Worm (Caenorhabditis elegans) whole organism, young adult: Measurements from ENCODE around the gene atg-7.

ENCODE experiments used
- C06A6.2 ChIP-seq: fragments of 200-800 bp; sonication (Bioruptor generic); conservative IDR thresholded peaks from 2 replicates; pipeline ENCODE4 v1.3.6; 2022; ENCODE audit warnings: missing genetic modification characterization, missing compliant biosample characterization
- F37B4.10 ChIP-seq: fragments of 200-800 bp; sonication (Bioruptor generic); IDR thresholded peaks from 2 replicates; pipeline ENCODE4 v1.3.6; 2022; ENCODE audit warnings: missing genetic modification characterization, missing compliant biosample characterization
- F39B2.1 ChIP-seq: fragments of 200-800 bp; sonication (Bioruptor generic); IDR thresholded peaks from 2 replicates; pipeline ENCODE4 v1.3.6; 2022; ENCODE audit warnings: missing genetic modification reagents, missing genetic modification characterization, missing compliant biosample characterization
- F55B11.4 ChIP-seq: sonication (generic microtip); optimal IDR thresholded peaks from 2 replicates; lab custom pipeline; 2016; ENCODE audit warnings: missing compliant biosample characterization, missing genetic modification characterization, borderline replicate concordance; ENCODE audit not compliant: insufficient read depth
- F57A8.1 ChIP-seq: fragments of 200-800 bp; sonication (Bioruptor generic); optimal IDR thresholded peaks from 2 replicates; lab custom pipeline; 2018; ENCODE audit warnings: mild to moderate bottlenecking, missing genetic modification characterization, moderate library complexity, missing compliant biosample characterization
- T07F8.4 ChIP-seq: sonication (generic microtip); optimal IDR thresholded peaks from 2 replicates; lab custom pipeline; 2016; ENCODE audit warnings: mild to moderate bottlenecking, missing genetic modification characterization, moderate library complexity, missing compliant biosample characterization
- Y95B8A.8 ChIP-seq: fragments of 200-800 bp; sonication (Bioruptor generic); IDR thresholded peaks from 2 replicates; pipeline ENCODE4 v1.3.6; 2022; ENCODE audit warnings: missing genetic modification reagents, missing genetic modification characterization, missing compliant biosample characterization
- ZK185.1 ChIP-seq: sonication (generic microtip); optimal IDR thresholded peaks from 2 replicates; lab custom pipeline; 2016; ENCODE audit warnings: mild to moderate bottlenecking, missing genetic modification characterization, missing compliant biosample characterization; ENCODE audit not compliant: poor library complexity, severe bottlenecking
- ama-1 ChIP-seq, 3 experiments: fragments of 150-350 bp in 1 of 3; sonication (generic microtip) in 2 of 3; optimal IDR thresholded peaks; 2 replicates each; lab custom pipeline; 2014 to 2018; ENCODE audit warnings: missing biosample characterization in 2 of 3, missing genetic modification characterization in 2 of 3, missing genetic modification reagents in 2 of 3
- attf-5 ChIP-seq: fragments of 200-800 bp; sonication (Bioruptor generic); optimal IDR thresholded peaks from 2 replicates; lab custom pipeline; 2018; ENCODE audit warnings: mild to moderate bottlenecking, missing genetic modification characterization, missing compliant biosample characterization
- cebp-1 ChIP-seq, 2 experiments: fragments of 200-800 bp in 1 of 2; sonication (Bioruptor generic) in 1 of 2; sonication (generic microtip) in 1 of 2; IDR thresholded peaks in 1 of 2; optimal IDR thresholded peaks in 1 of 2; 2 replicates each; pipeline versions ENCODE4 v1.3.6 to Lab custom; 2017 to 2022; ENCODE audit warnings: missing compliant biosample characterization in 2 of 2, missing genetic modification characterization in 2 of 2, mild to moderate bottlenecking in 1 of 2, missing genetic modification reagents in 1 of 2, moderate library complexity in 1 of 2
- cebp-2 ChIP-seq: fragments of 200-800 bp; sonication (Bioruptor generic); IDR thresholded peaks from 2 replicates; pipeline ENCODE4 v1.3.6; 2022; ENCODE audit warnings: missing genetic modification characterization, missing compliant biosample characterization
- ceh-27 ChIP-seq: fragments of 200-800 bp; sonication (Bioruptor generic); optimal IDR thresholded peaks from 2 replicates; lab custom pipeline; 2018; ENCODE audit warnings: mild to moderate bottlenecking, missing genetic modification characterization, moderate library complexity, missing compliant biosample characterization
- chd-7 ChIP-seq: sonication (generic microtip); optimal IDR thresholded peaks from 2 replicates; lab custom pipeline; 2016; ENCODE audit warnings: mild to moderate bottlenecking, missing genetic modification characterization, moderate library complexity, missing compliant biosample characterization
- die-1 ChIP-seq: sonication (generic microtip); optimal IDR thresholded peaks from 2 replicates; lab custom pipeline; 2016; ENCODE audit warnings: missing genotype, mild to moderate bottlenecking, missing genetic modification characterization, missing compliant biosample characterization
- dox-1 ChIP-seq: fragments of 200-800 bp; sonication (Bioruptor generic); IDR thresholded peaks from 2 replicates; pipeline ENCODE4 v1.3.6; 2022; ENCODE audit warnings: missing genetic modification reagents, missing genetic modification characterization, missing compliant biosample characterization
- egl-44 ChIP-seq: fragments of 200-800 bp; sonication (Bioruptor generic); IDR thresholded peaks from 2 replicates; pipeline ENCODE4 v1.3.6; 2022; ENCODE audit warnings: missing genetic modification reagents, missing genetic modification characterization, missing compliant biosample characterization
- ekl-4 ChIP-seq: fragments of 200-800 bp; sonication (Bioruptor generic); IDR thresholded peaks from 2 replicates; pipeline ENCODE4 v1.3.6; 2022; ENCODE audit warnings: missing genetic modification reagents, missing genetic modification characterization, missing compliant biosample characterization
- let-607 ChIP-seq, 2 experiments: fragments of 200-800 bp in 1 of 2; sonication (Bioruptor generic) in 1 of 2; sonication (generic microtip) in 1 of 2; optimal IDR thresholded peaks; 2 replicates each; lab custom pipeline; 2016 to 2018; ENCODE audit warnings: mild to moderate bottlenecking in 2 of 2, missing compliant biosample characterization in 2 of 2, missing genetic modification characterization in 2 of 2, moderate library complexity in 2 of 2, missing genotype in 1 of 2
- lir-1 ChIP-seq: fragments of 200-800 bp; sonication (Bioruptor generic); conservative IDR thresholded peaks from 2 replicates; pipeline ENCODE4 v1.3.6; 2022; ENCODE audit warnings: missing genetic modification reagents, missing genetic modification characterization, missing compliant biosample characterization
- mes-4 ChIP-seq: sonication (generic microtip); optimal IDR thresholded peaks from 2 replicates; lab custom pipeline; 2016; ENCODE audit warnings: missing genotype, missing genetic modification characterization, missing compliant biosample characterization
- nhr-27 ChIP-seq: fragments of 200-800 bp; sonication (Bioruptor generic); optimal IDR thresholded peaks from 2 replicates; lab custom pipeline; 2018; ENCODE audit warnings: mild to moderate bottlenecking, missing genetic modification characterization, moderate library complexity, missing compliant biosample characterization
- sea-2 ChIP-seq: fragments of 200-800 bp; sonication (Bioruptor generic); IDR thresholded peaks from 2 replicates; pipeline ENCODE4 v1.3.6; 2022; ENCODE audit warnings: missing genetic modification characterization, missing compliant biosample characterization
- snpc-1.3 ChIP-seq: sonication (generic microtip); optimal IDR thresholded peaks from 2 replicates; lab custom pipeline; 2017; ENCODE audit warnings: missing genetic modification characterization, mild to moderate bottlenecking, missing compliant biosample characterization, antibody characterized with exemption, moderate library complexity, missing genotype, missing genetic modification reagents; ENCODE audit not compliant: insufficient read depth
- sptf-2 ChIP-seq: fragments of 200-800 bp; sonication (Bioruptor generic); optimal IDR thresholded peaks from 2 replicates; lab custom pipeline; 2018; ENCODE audit warnings: mild to moderate bottlenecking, missing genetic modification characterization, missing compliant biosample characterization
- tbx-9 ChIP-seq: sonication (generic microtip); optimal IDR thresholded peaks from 2 replicates; lab custom pipeline; 2016; ENCODE audit warnings: borderline replicate concordance, missing genetic modification characterization, inconsistent platforms, missing compliant biosample characterization
- tlf-1 ChIP-seq: fragments of 200-800 bp; sonication (Bioruptor generic); optimal IDR thresholded peaks from 2 replicates; lab custom pipeline; 2018; ENCODE audit warnings: mild to moderate bottlenecking, missing genetic modification characterization, missing compliant biosample characterization
- unc-62 ChIP-seq: fragments of 150-350 bp; optimal IDR thresholded peaks from 2 replicates; lab custom pipeline; 2014; ENCODE audit warnings: missing biosample characterization, missing genetic modification reagents, missing genetic modification characterization
- zim-3 ChIP-seq: sonication (generic microtip); optimal IDR thresholded peaks from 2 replicates; lab custom pipeline; 2017; ENCODE audit warnings: mild to moderate bottlenecking, missing genetic modification characterization, moderate library complexity, missing compliant biosample characterization
- ztf-18 ChIP-seq: sonication (generic microtip); optimal IDR thresholded peaks from 2 replicates; lab custom pipeline; 2016; ENCODE audit warnings: missing genotype, mild to moderate bottlenecking, missing genetic modification characterization, missing compliant biosample characterization
- ztf-25 ChIP-seq: fragments of 200-800 bp; sonication (Bioruptor generic); IDR thresholded peaks from 2 replicates; pipeline ENCODE4 v1.3.6; 2022; ENCODE audit warnings: missing genetic modification reagents, missing genetic modification characterization, missing compliant biosample characterization

Gene atg-7

ce11 chrIV:11082789-11083235 lies 2.0 kb upstream of the atg-7 start (continued):
- 0 out of 2 replicates have a peak, but pooled peaks have one; percentile 56 for TF ChIP-seq cebp-1 (GFP tag; IDR thresholded peaks at IDR 0.05; lab: Robert Waterston, UW)
- TF ChIP-seq cebp-1 (tag; optimal IDR thresholded peaks at IDR 0.05; lab: Kevin White, UChicago): peak; percentile 92
- TF ChIP-seq snpc-1.3: no peak
- peak; percentile 89 for TF ChIP-seq C06A6.2 (GFP tag; lab: Robert Waterston, UW)
- peak; percentile 24 for TF ChIP-seq ama-1 (optimal IDR thresholded peaks at IDR 0.05; lab: Kevin White, UChicago)
- peak in 1 of 2 experiments; percentile 40 for TF ChIP-seq ama-1 (GFP tag; optimal IDR thresholded peaks at IDR 0.05; lab: Kevin White, UChicago)
- TF ChIP-seq chd-7 (tag; lab: Kevin White, UChicago): peak; percentile 90
- TF ChIP-seq zim-3 (tag; lab: Kevin White, UChicago): peak; percentile 44
- TF ChIP-seq F57A8.1 (GFP tag; lab: Kevin White, UChicago): no peak
- no peak for TF ChIP-seq nhr-27 (tag; lab: Kevin White, UChicago)
- TF ChIP-seq let-607 (tag; optimal IDR thresholded peaks at IDR 0.05; lab: Kevin White, UChicago): peak; percentile 85 to 87
- TF ChIP-seq F55B11.4: no peak

ce11 chrIV:11082153-11082552 lies 1.3 kb upstream of the atg-7 start, which contains the start of gene let-70:
let-70 (minus strand) TSS chrIV:11082253.
- TF ChIP-seq egl-44 (no peak), cebp-2 (GFP tag; lab: Robert Waterston, UW) (0 out of 2 replicates have a peak, but pooled peaks have one; percentile 20), tlf-1 (GFP tag; lab: Kevin White, UChicago) (no peak)
- TF ChIP-seq, all 124 proteins: peak for 1

ce11 chrIV:11078482-11078881 lies 2.4 kb downstream of the atg-7 start, which contains the start of gene Y5F2A.4:
Y5F2A.4 (minus strand) TSS chrIV:11078582.
- TF ChIP-seq F39B2.1 (no peak), ztf-25 (GFP tag; lab: Robert Waterston, UW) (no peak), dox-1 (GFP tag; lab: Robert Waterston, UW) (no peak), die-1 (tag; lab: Kevin White, UChicago) (no peak), sptf-2 (GFP tag; lab: Kevin White, UChicago) (no peak), egl-44 (no peak), ceh-27 (GFP tag; lab: Kevin White, UChicago) (no peak), sea-2 (GFP tag; lab: Robert Waterston, UW) (no peak), lir-1 (GFP tag; lab: Robert Waterston, UW) (no peak), snpc-1.3 (no peak), F37B4.10 (GFP tag; lab: Robert Waterston, UW) (no peak), tbx-9 (no peak), ztf-18 (tag; lab: Kevin White, UChicago) (no peak), Y95B8A.8 (GFP tag; lab: Robert Waterston, UW) (no peak), ekl-4 (no peak), mes-4 (tag; lab: Kevin White, UChicago) (no peak), F57A8.1 (GFP tag; lab: Kevin White, UChicago) (no peak)

- TF ChIP-seq ZK185.1 (tag; lab: Kevin White, UChicago): peak; percentile 32
- peak; percentile 5 for TF ChIP-seq ceh-27 (GFP tag; lab: Kevin White, UChicago)
- TF ChIP-seq, all 124 proteins: peak for 2; not testable (repeated sequence) for 122
These were observed 10.0 kb downstream of the atg-7 start for ce11 chrIV:11070895-11071294.

ce11 chrIV:11068314-11068713 lies 12.5 kb downstream of the atg-7 start:
- no peak for TF ChIP-seq attf-5 (GFP tag; lab: Kevin White, UChicago)
- no peak for TF ChIP-seq T07F8.4 (tag; lab: Kevin White, UChicago)
- TF ChIP-seq ztf-18 (tag; lab: Kevin White, UChicago): no peak
- no peak for TF ChIP-seq unc-62 (GFP tag; lab: Kevin White, UChicago)
